Worm (Caenorhabditis elegans): ENCODE data around the gene his-24.

his-24 gene

ce11 chrX:14477338-14477737 lies 12.6 kb upstream of the his-24 start (continued):
- no peak for TF ChIP-seq snpc-1.3 (tag; optimal IDR thresholded peaks at IDR 0.05; ENCODE audit: insufficient read depth)
- TF ChIP-seq ztf-6 (GFP tag; IDR thresholded peaks at IDR 0.05) = no peak
- TF ChIP-seq nhr-120 (GFP tag; IDR thresholded peaks at IDR 0.05) = no peak
- TF ChIP-seq T26A5.8 (tag; optimal IDR thresholded peaks at IDR 0.05) = no peak
- no peak for TF ChIP-seq madf-8 (GFP tag; conservative IDR thresholded peaks at IDR 0.05)
- TF ChIP-seq hrde-1 (tag; optimal IDR thresholded peaks at IDR 0.05; ENCODE audit: borderline replicate concordance) = no peak
- TF ChIP-seq K11D2.4 (GFP tag; IDR thresholded peaks at IDR 0.05) = no peak
- TF ChIP-seq F57A8.1 (GFP tag; optimal IDR thresholded peaks at IDR 0.05) = no peak
- TF ChIP-seq tlf-1 (GFP tag; optimal IDR thresholded peaks at IDR 0.05) = no peak
- no peak for TF ChIP-seq mxl-1 (tag; optimal IDR thresholded peaks at IDR 0.05)
- no peak for TF ChIP-seq xnd-1 (tag; optimal IDR thresholded peaks at IDR 0.05)
- no peak for TF ChIP-seq nfya-2 (GFP tag; IDR thresholded peaks at IDR 0.05)
- no peak for TF ChIP-seq ceh-91 (GFP tag; IDR thresholded peaks at IDR 0.05)
- TF ChIP-seq snpc-4 (GFP tag; optimal IDR thresholded peaks at IDR 0.05) = peak; percentile 56
- TF ChIP-seq snpc-4 (tag; optimal IDR thresholded peaks at IDR 0.05) = peak; percentile 90 to 98 (median 96)
- no peak for TF ChIP-seq nhr-90 (tag; optimal IDR thresholded peaks at IDR 0.05)
- no peak for TF ChIP-seq B0035.1 (tag; optimal IDR thresholded peaks at IDR 0.05)
- TF ChIP-seq let-607 (tag; optimal IDR thresholded peaks at IDR 0.05) = peak in 1 of 2 experiments; percentile 35
- peak; percentile 38 for TF ChIP-seq ZK185.1 (tag; optimal IDR thresholded peaks at IDR 0.05; ENCODE audit: poor library complexity, severe bottlenecking)
- no peak for TF ChIP-seq nfya-1 (tag; optimal IDR thresholded peaks at IDR 0.05; ENCODE audit: borderline replicate concordance, insufficient read depth)
- TF ChIP-seq ztf-26 (tag; optimal IDR thresholded peaks at IDR 0.05) = peak; percentile 43
- peak; percentile 45; the same call in 1 of the 2 replicates for TF ChIP-seq lin-26 (GFP tag; IDR thresholded peaks at IDR 0.05)
- TF ChIP-seq C17E4.6 (GFP tag; IDR thresholded peaks at IDR 0.05) = no peak
- 0 out of 2 replicates have a peak, but pooled peaks have one; percentile 64 for TF ChIP-seq madf-3 (GFP tag; IDR thresholded peaks at IDR 0.05)
- TF ChIP-seq sptf-2 (GFP tag; optimal IDR thresholded peaks at IDR 0.05) = no peak
- TF ChIP-seq cebp-1 (GFP tag; IDR thresholded peaks at IDR 0.05) = peak; percentile 71; the same call in 1 of the 2 replicates
- peak; percentile 83 for TF ChIP-seq cebp-1 (tag; optimal IDR thresholded peaks at IDR 0.05)
- no peak for TF ChIP-seq lag-1 (GFP tag; IDR thresholded peaks at IDR 0.05)
- TF ChIP-seq F55B11.4 (tag; optimal IDR thresholded peaks at IDR 0.05; ENCODE audit: borderline replicate concordance, insufficient read depth) = no peak
- TF ChIP-seq tbp1 (GFP tag; optimal IDR thresholded peaks at IDR 0.05) = peak; percentile 53
- peak; percentile 61; the same call in 1 of the 2 replicates for TF ChIP-seq nfyb-1 (GFP tag; IDR thresholded peaks at IDR 0.05)
- TF ChIP-seq hmg-20 (GFP tag; IDR thresholded peaks at IDR 0.05) = no peak
- no peak for TF ChIP-seq attf-5 (GFP tag; optimal IDR thresholded peaks at IDR 0.05)
- TF ChIP-seq bed-2 (GFP tag; IDR thresholded peaks at IDR 0.05) = no peak
- no peak for TF ChIP-seq chd-7 (tag; optimal IDR thresholded peaks at IDR 0.05)
- peak; percentile 25 for TF ChIP-seq nhr-179 (tag; optimal IDR thresholded peaks at IDR 0.05)

- no peak for TF ChIP-seq ceh-91 (GFP tag; IDR thresholded peaks at IDR 0.05)
- TF ChIP-seq Y67H2A.10 (GFP tag; conservative IDR thresholded peaks at IDR 0.05) = no peak
- TF ChIP-seq ceh-100 (GFP tag; IDR thresholded peaks at IDR 0.05) = no peak
- no peak for TF ChIP-seq ekl-4 (GFP tag; IDR thresholded peaks at IDR 0.05)
- peak; percentile 96 for TF ChIP-seq snpc-4 (GFP tag; optimal IDR thresholded peaks at IDR 0.05)
- peak; percentile 92 to 98 (median 97) for TF ChIP-seq snpc-4 (tag; optimal IDR thresholded peaks at IDR 0.05)
- TF ChIP-seq F55B11.4 (tag; optimal IDR thresholded peaks at IDR 0.05; ENCODE audit: borderline replicate concordance, insufficient read depth) = no peak
- TF ChIP-seq lir-1 (GFP tag; conservative IDR thresholded peaks at IDR 0.05) = no peak
- TF ChIP-seq lin-35 (GFP tag; optimal IDR thresholded peaks at IDR 0.05) = peak in 1 of 3 experiments; percentile 19
- TF ChIP-seq rec-8 (tag; optimal IDR thresholded peaks at IDR 0.05) = no peak
- no peak for TF ChIP-seq somi-1 (GFP tag; optimal IDR thresholded peaks at IDR 0.05)
- TF ChIP-seq lag-1 (GFP tag; IDR thresholded peaks at IDR 0.05) = no peak
- TF ChIP-seq pha-4 (tag; optimal IDR thresholded peaks at IDR 0.05) = no peak
- no peak for TF ChIP-seq ztf-18 (tag; optimal IDR thresholded peaks at IDR 0.05)
- no peak for TF ChIP-seq Y53F4B.3 (GFP tag; IDR thresholded peaks at IDR 0.05)
- no peak for TF ChIP-seq ztf-6 (GFP tag; IDR thresholded peaks at IDR 0.05)
- no peak for TF ChIP-seq egl-44 (GFP tag; IDR thresholded peaks at IDR 0.05)
- TF ChIP-seq ets-4 (GFP tag; optimal IDR thresholded peaks at IDR 0.05) = no peak
Observed at ce11 chrX:14478193-14478592, 11.7 kb upstream of the his-24 start.
